Worm (Caenorhabditis elegans): ENCODE results near the gene F59A7.7.

- TF ChIP-seq pha-4 (tag; optimal IDR thresholded peaks at IDR 0.05) (no peak), fos-1 (tag; optimal IDR thresholded peaks at IDR 0.05) (no peak)
Measured at ce11 chrV:2030661-2031060, 18.8 kb downstream of the F59A7.7 start.
